Fruit fly (Drosophila melanogaster): Measurements from ENCODE around the gene Ucp4B.
A peak's percentile ranks its signal among the peaks of the same experiment; 100 is the strongest.

Gene Ucp4B

dm6 chr2L:5980862-5981432, 11.3 kb downstream of the Ucp4B start, which contains the start of gene chic:
Gene chic (minus strand): TSS chr2L:5981018.
- TF ChIP-seq CG8478 (optimal IDR thresholded peaks at IDR 0.05) (peak; percentile 28), zfh1 (GFP tag; IDR thresholded peaks at IDR 0.05) (no peak), HmgZ (tag; optimal IDR thresholded peaks at IDR 0.05) (peak; percentile 48), Side (GFP tag; optimal IDR thresholded peaks at IDR 0.05) (peak; percentile 40), CG5245 (GFP tag; optimal IDR thresholded peaks at IDR 0.05) (no peak), ken (GFP tag; IDR thresholded peaks at IDR 0.05) (no peak), CG33213 (GFP tag; optimal IDR thresholded peaks at IDR 0.05) (peak; percentile 48), CG10366 (GFP tag; IDR thresholded peaks at IDR 0.05) (no peak), sens (GFP tag) (peak; percentile 64), CG30403 (GFP tag; optimal IDR thresholded peaks at IDR 0.05) (peak; percentile 6), CG9817 (tag; optimal IDR thresholded peaks at IDR 0.05) (peak; percentile 9), CG7839 (tag; optimal IDR thresholded peaks at IDR 0.05) (peak; percentile 7), Tbp (GFP tag; optimal IDR thresholded peaks at IDR 0.05) (no peak), Dp (GFP tag; optimal IDR thresholded peaks at IDR 0.05) (peak; percentile 45), CG13894 (tag; optimal IDR thresholded peaks at IDR 0.05) (peak; percentile 55), shn (GFP tag; optimal IDR thresholded peaks at IDR 0.05) (no peak), gfzf (GFP tag; optimal IDR thresholded peaks at IDR 0.05) (peak; percentile 68), CG17328 (GFP tag; IDR thresholded peaks at IDR 0.05) (no peak), zfh2 (GFP tag; optimal IDR thresholded peaks at IDR 0.05) (peak; percentile 36), HmgD (GFP tag; optimal IDR thresholded peaks at IDR 0.05) (peak; percentile 38), ssp (GFP tag; IDR thresholded peaks at IDR 0.05) (no peak), CG1603 (tag; optimal IDR thresholded peaks at IDR 0.05) (peak; percentile 73), CG9797 (GFP tag; optimal IDR thresholded peaks at IDR 0.05) (peak; percentile 66), CG3163 (GFP tag; optimal IDR thresholded peaks at IDR 0.05) (peak; percentile 22), CG3726 (GFP tag; IDR thresholded peaks at IDR 0.05) (no peak), CG9932 (GFP tag; IDR thresholded peaks at IDR 0.05) (no peak), CG12659 (GFP tag; optimal IDR thresholded peaks at IDR 0.05) (peak; percentile 14), Antp (GFP tag; optimal IDR thresholded peaks at IDR 0.05) (peak; percentile 19), CG8765 (GFP tag; IDR thresholded peaks at IDR 0.05) (no peak), CG32767 (GFP tag; IDR thresholded peaks at IDR 0.05) (no peak), Ets97D (GFP tag; optimal IDR thresholded peaks at IDR 0.05) (peak; percentile 23), bsh (GFP tag; optimal IDR thresholded peaks at IDR 0.05) (peak in 1 of 2 experiments; percentile 19), CG3995 (GFP tag; optimal IDR thresholded peaks at IDR 0.05) (peak; percentile 90), Gug (GFP tag; IDR thresholded peaks at IDR 0.05) (peak; percentile 18; the same call in 1 of the 4 replicates), vvl (GFP tag; IDR thresholded peaks at IDR 0.05) (no peak), MESR4 (GFP tag; optimal IDR thresholded peaks at IDR 0.05) (peak; percentile 58), Eip74EF (GFP tag; optimal IDR thresholded peaks at IDR 0.05) (peak in 1 of 2 experiments; percentile 20), Asciz (GFP tag; optimal IDR thresholded peaks at IDR 0.05) (peak; percentile 13), CG18599 (GFP tag; optimal IDR thresholded peaks at IDR 0.05) (peak; percentile 16), CG7745 (tag; optimal IDR thresholded peaks at IDR 0.05) (peak; percentile 85), lab (GFP tag; optimal IDR thresholded peaks at IDR 0.05) (peak; percentile 23), Dad (GFP tag; optimal IDR thresholded peaks at IDR 0.05) (peak; percentile 13), gem (tag; optimal IDR thresholded peaks at IDR 0.05) (peak; percentile 29), CG12155 (GFP tag; optimal IDR thresholded peaks at IDR 0.05) (peak; percentile 80), H2.0 (GFP tag; IDR thresholded peaks at IDR 0.05) (no peak), Hand (GFP tag; optimal IDR thresholded peaks at IDR 0.05) (peak; percentile 18), Stat92E (GFP tag; optimal IDR thresholded peaks at IDR 0.05) (peak in 1 of 3 experiments; percentile 93), Mrtf (GFP tag; IDR thresholded peaks at IDR 0.05) (no peak), BEAF-32 (GFP tag; optimal IDR thresholded peaks at IDR 0.05) (peak; percentile 22), Jarid2 (GFP tag; optimal IDR thresholded peaks at IDR 0.05) (peak; percentile 61)

All from whole organism, embryonic.